Worm (Caenorhabditis elegans) whole organism, L4 larva: ENCODE data around the gene srx-44.

Experiments used
- ZK546.5 ChIP-seq, 2 experiments: sonication (generic microtip); optimal IDR thresholded peaks; 2 replicates each; lab custom pipeline; 2017; ENCODE audit warnings: missing biosample characterization in 2 of 2, missing genetic modification characterization in 2 of 2
- dve-1 ChIP-seq: sonication (generic microtip); optimal IDR thresholded peaks from 2 replicates; lab custom pipeline; 2017; ENCODE audit warnings: antibody characterized with exemption, mild to moderate bottlenecking, missing genetic modification characterization, missing compliant biosample characterization; ENCODE audit not compliant: insufficient read depth
- lin-39 ChIP-seq: fragments of 150-350 bp; optimal IDR thresholded peaks from 2 replicates; lab custom pipeline; 2014; ENCODE audit warnings: missing biosample characterization, missing genetic modification reagents, missing genetic modification characterization

DNA sequence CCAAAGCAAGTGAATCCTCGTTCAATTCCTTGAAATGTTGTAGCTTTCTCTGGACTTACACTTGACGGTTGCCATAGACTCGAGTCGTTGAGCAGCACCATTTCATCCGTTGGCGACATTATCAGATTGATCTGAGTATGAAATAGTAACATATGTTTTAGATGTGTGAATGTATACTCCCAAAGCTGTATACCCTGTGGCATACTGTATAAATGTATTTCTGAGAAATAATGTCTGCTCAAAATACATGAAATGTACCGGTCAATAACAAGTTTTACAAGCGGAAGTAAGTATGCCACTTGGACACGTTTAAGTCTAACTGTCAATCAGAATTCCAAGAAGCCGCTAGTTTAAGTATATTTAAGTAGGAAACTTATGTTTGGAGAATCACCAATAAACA lies 10.6 kb upstream of the srx-44 start, which contains the start of gene str-233:
- TF ChIP-seq dve-1 (tag; lab: Kevin White, UChicago) (no peak), ZK546.5 (tag; optimal IDR thresholded peaks at IDR 0.05; lab: Kevin White, UChicago) (no peak), lin-39 (tag; lab: Kevin White, UChicago) (no peak)
